Worm (Caenorhabditis elegans) whole organism, L4/young adult: Measurements from ENCODE around the gene F32A5.8.

Experiments used
- W03F9.2 ChIP-seq: fragments of 150-350 bp; optimal IDR thresholded peaks from 2 replicates; lab custom pipeline; 2014; ENCODE audit warnings: missing biosample characterization, missing genetic modification characterization
- dao-5 ChIP-seq: sonication (generic microtip); optimal IDR thresholded peaks from 2 replicates; lab custom pipeline; 2016; ENCODE audit warnings: missing genotype, missing genetic modification characterization, moderate library complexity, missing compliant biosample characterization
- him-1 ChIP-seq: sonication (generic microtip); optimal IDR thresholded peaks from 2 replicates; lab custom pipeline; 2016; ENCODE audit warnings: missing genotype, missing genetic modification reagents, missing genetic modification characterization, missing compliant biosample characterization

- TF ChIP-seq W03F9.2 (tag; lab: Kevin White, UChicago) = no peak
- no peak for TF ChIP-seq dao-5 (tag; lab: Kevin White, UChicago)
- no peak for TF ChIP-seq him-1 (tag; lab: Kevin White, UChicago)
These were observed 13.9 kb downstream of the F32A5.8 start for ce11 chrII:7269783-7270182.
